Fruit fly (Drosophila melanogaster) whole organism, embryonic: ENCODE data around the gene dyl.
A peak's percentile ranks its signal among the peaks of the same experiment; 100 is the strongest.

Experiments
- CG10209 ChIP-seq: fragments of 200-800 bp; sonication (Bioruptor generic); optimal IDR thresholded peaks from 3 replicates; lab custom pipeline; 2017; ENCODE audit warnings: missing biosample characterization, mild to moderate bottlenecking, missing genetic modification characterization, missing genetic modification reagents
- CG10654 ChIP-seq: fragments of 200-800 bp; sonication (Bioruptor generic); optimal IDR thresholded peaks from 2 replicates; lab custom pipeline; 2016; ENCODE audit warnings: missing biosample characterization, missing genetic modification characterization
- CG10979 ChIP-seq: fragments of 200-800 bp; sonication (Bioruptor generic); optimal IDR thresholded peaks from 2 replicates; lab custom pipeline; 2018; ENCODE audit warnings: missing biosample characterization, mild to moderate bottlenecking, missing genetic modification characterization, moderate library complexity
- CG11695 ChIP-seq: fragments of 200-800 bp; sonication (Bioruptor generic); IDR thresholded peaks from 3 replicates; pipeline ENCODE4 v1.3.6; 2022; ENCODE audit warnings: missing biosample characterization, missing genetic modification characterization
- CG1233 ChIP-seq: fragments of 200-800 bp; sonication (Bioruptor generic); optimal IDR thresholded peaks from 4 replicates; lab custom pipeline; 2018; ENCODE audit warnings: missing biosample characterization, mild to moderate bottlenecking, missing genetic modification characterization
- CG12391 ChIP-seq: fragments of 200-800 bp; sonication (Bioruptor generic); optimal IDR thresholded peaks from 3 replicates; lab custom pipeline; 2018; ENCODE audit warnings: missing biosample characterization, mild to moderate bottlenecking, missing genetic modification characterization, moderate library complexity
- CG12659 ChIP-seq: fragments of 200-800 bp; sonication (Bioruptor generic); optimal IDR thresholded peaks from 3 replicates; lab custom pipeline; 2017; ENCODE audit warnings: mild to moderate bottlenecking, missing biosample characterization, missing genetic modification reagents, missing genetic modification characterization
- CG12769 ChIP-seq: fragments of 200-800 bp; sonication (Bioruptor generic); optimal IDR thresholded peaks from 2 replicates; lab custom pipeline; 2019; ENCODE audit warnings: missing biosample characterization, mild to moderate bottlenecking, missing genetic modification characterization, moderate library complexity
- CG12942 ChIP-seq: fragments of 200-800 bp; sonication (Bioruptor generic); optimal IDR thresholded peaks from 3 replicates; lab custom pipeline; 2016; ENCODE audit warnings: missing biosample characterization, missing genetic modification characterization
- CG13624 ChIP-seq: fragments of 200-800 bp; sonication (Bioruptor generic); optimal IDR thresholded peaks from 2 replicates; lab custom pipeline; 2016; ENCODE audit warnings: missing biosample characterization, missing genetic modification characterization
- CG14860 ChIP-seq: fragments of 200-800 bp; sonication (Bioruptor generic); IDR thresholded peaks from 3 replicates; pipeline ENCODE4 v1.3.6; 2022; ENCODE audit warnings: missing biosample characterization, missing genetic modification characterization; ENCODE audit not compliant: partially characterized antibody
- CG15011 ChIP-seq: fragments of 200-800 bp; sonication (Bioruptor generic); optimal IDR thresholded peaks from 3 replicates; lab custom pipeline; 2018; ENCODE audit warnings: missing biosample characterization, mild to moderate bottlenecking, missing genetic modification characterization
- CG1602 ChIP-seq: fragments of 200-800 bp; sonication (Bioruptor generic); optimal IDR thresholded peaks from 3 replicates; lab custom pipeline; 2016; ENCODE audit warnings: missing biosample characterization, missing genetic modification characterization
- CG17385 ChIP-seq: fragments of 200-800 bp; sonication (Bioruptor generic); optimal IDR thresholded peaks from 3 replicates; lab custom pipeline; 2018; ENCODE audit warnings: missing biosample characterization, mild to moderate bottlenecking, missing genetic modification characterization
- CG17568 ChIP-seq: fragments of 200-800 bp; sonication (Bioruptor generic); optimal IDR thresholded peaks from 2 replicates; lab custom pipeline; 2018; ENCODE audit warnings: missing biosample characterization, mild to moderate bottlenecking, missing genetic modification characterization, moderate library complexity
- CG18476 ChIP-seq: fragments of 200-800 bp; sonication (Bioruptor generic); optimal IDR thresholded peaks from 2 replicates; lab custom pipeline; 2016; ENCODE audit warnings: missing biosample characterization, mild to moderate bottlenecking, missing genetic modification characterization
- CG2116 ChIP-seq: fragments of 200-800 bp; sonication (Bioruptor generic); optimal IDR thresholded peaks from 3 replicates; lab custom pipeline; 2018; ENCODE audit warnings: missing biosample characterization, mild to moderate bottlenecking, missing genetic modification characterization
- CG31388 ChIP-seq: fragments of 200-800 bp; sonication (Bioruptor generic); optimal IDR thresholded peaks from 2 replicates; lab custom pipeline; 2016; ENCODE audit warnings: missing biosample characterization, missing genetic modification characterization
- CG33557 ChIP-seq: fragments of 200-800 bp; sonication (Bioruptor generic); optimal IDR thresholded peaks from 2 replicates; lab custom pipeline; 2019; ENCODE audit warnings: missing biosample characterization, mild to moderate bottlenecking, missing genetic modification characterization, moderate library complexity
- CG4730 ChIP-seq: fragments of 200-800 bp; sonication (Bioruptor generic); IDR thresholded peaks from 2 replicates; pipeline ENCODE4 v1.3.6; 2022; ENCODE audit warnings: missing biosample characterization, missing genetic modification characterization
- CG4820 ChIP-seq: fragments of 200-800 bp; sonication (Bioruptor generic); optimal IDR thresholded peaks from 3 replicates; lab custom pipeline; 2016; ENCODE audit warnings: missing biosample characterization, missing genetic modification characterization
- CG6654 ChIP-seq: fragments of 200-800 bp; sonication (Bioruptor generic); optimal IDR thresholded peaks from 2 replicates; lab custom pipeline; 2017; ENCODE audit warnings: missing biosample characterization, mild to moderate bottlenecking, missing genetic modification characterization
- CG7786 ChIP-seq: fragments of 200-800 bp; sonication (Bioruptor generic); optimal IDR thresholded peaks from 2 replicates; lab custom pipeline; 2016; ENCODE audit warnings: missing biosample characterization, missing genetic modification characterization
- CG8944 ChIP-seq: fragments of 200-800 bp; sonication (Bioruptor generic); optimal IDR thresholded peaks from 3 replicates; lab custom pipeline; 2016; ENCODE audit warnings: missing biosample characterization, missing genetic modification characterization
- CG9609 ChIP-seq: fragments of 200-800 bp; sonication (Bioruptor generic); optimal IDR thresholded peaks from 3 replicates; lab custom pipeline; 2016; ENCODE audit warnings: missing biosample characterization, missing genetic modification characterization
- Dll ChIP-seq: fragments of 200-800 bp; sonication (Bioruptor generic); IDR thresholded peaks from 4 replicates; pipeline ENCODE4 v1.3.6; 2022; ENCODE audit warnings: missing biosample characterization, missing genetic modification characterization; ENCODE audit not compliant: partially characterized antibody
- Doc2 ChIP-seq: fragments of 200-800 bp; sonication (Bioruptor generic); IDR thresholded peaks from 2 replicates; pipeline ENCODE4 v1.3.6; 2022; ENCODE audit warnings: missing biosample characterization, missing genetic modification characterization
- Doc3 ChIP-seq: fragments of 200-800 bp; sonication (Bioruptor generic); IDR thresholded peaks from 3 replicates; pipeline ENCODE4 v1.3.6; 2022; ENCODE audit warnings: missing biosample characterization, missing genetic modification characterization; ENCODE audit not compliant: partially characterized antibody
- Dref ChIP-seq: fragments of 200-800 bp; sonication (Bioruptor generic); IDR thresholded peaks from 2 replicates; pipeline ENCODE4 v1.3.6; 2022; ENCODE audit warnings: missing biosample characterization, missing genetic modification characterization
- Fer3 ChIP-seq: fragments of 200-800 bp; sonication (Bioruptor generic); optimal IDR thresholded peaks from 2 replicates; lab custom pipeline; 2018; ENCODE audit warnings: missing biosample characterization, mild to moderate bottlenecking, missing genetic modification characterization, moderate library complexity
- Hsf ChIP-seq: fragments of 200-800 bp; sonication (Bioruptor generic); optimal IDR thresholded peaks from 3 replicates; lab custom pipeline; 2016; ENCODE audit warnings: missing biosample characterization, missing genetic modification characterization
- Mad ChIP-seq: fragments of 200-800 bp; sonication (Bioruptor generic); optimal IDR thresholded peaks from 2 replicates; lab custom pipeline; 2016; ENCODE audit warnings: missing biosample characterization, missing genetic modification characterization
- NC2β ChIP-seq: fragments of 200-800 bp; sonication (Bioruptor generic); optimal IDR thresholded peaks from 2 replicates; lab custom pipeline; 2016; ENCODE audit warnings: missing biosample characterization, missing genetic modification characterization
- NfI ChIP-seq: fragments of 200-800 bp; sonication (Bioruptor generic); optimal IDR thresholded peaks from 3 replicates; lab custom pipeline; 2018; ENCODE audit warnings: missing biosample characterization, mild to moderate bottlenecking, missing genetic modification characterization, moderate library complexity
- Oaz ChIP-seq: fragments of 200-800 bp; sonication (Bioruptor generic); IDR thresholded peaks from 2 replicates; pipeline ENCODE4 v1.3.6; 2022; ENCODE audit warnings: missing biosample characterization, missing genetic modification characterization
- Stat92E ChIP-seq, 3 experiments: fragments of >200 bp in 2 of 3; fragments of 200-800 bp in 1 of 3; sonication (Bioruptor generic) in 1 of 3; optimal IDR thresholded peaks; 2 replicates each; lab custom pipeline; 2017 to 2019; ENCODE audit warnings: missing biosample characterization in 3 of 3, missing genetic modification characterization in 3 of 3, mild to moderate bottlenecking in 1 of 3, moderate library complexity in 1 of 3
- Taf1 ChIP-seq: fragments of 200-800 bp; sonication (Bioruptor generic); IDR thresholded peaks from 2 replicates; pipeline ENCODE4 v1.3.6; 2022; ENCODE audit warnings: missing biosample characterization, missing genetic modification characterization
- bsh ChIP-seq, 2 experiments: fragments of 200-800 bp; sonication (Bioruptor generic); optimal IDR thresholded peaks; 2 replicates each; lab custom pipeline; 2017 to 2018; ENCODE audit warnings: mild to moderate bottlenecking in 2 of 2, missing biosample characterization in 2 of 2, missing genetic modification characterization in 2 of 2, moderate library complexity in 1 of 2
- caup ChIP-seq: fragments of 200-800 bp; sonication (Bioruptor generic); optimal IDR thresholded peaks from 3 replicates; lab custom pipeline; 2017; ENCODE audit warnings: missing biosample characterization, mild to moderate bottlenecking, missing genetic modification characterization, moderate library complexity; ENCODE audit not compliant: severe bottlenecking
- croc ChIP-seq: fragments of 200-800 bp; sonication (Bioruptor generic); conservative IDR thresholded peaks from 3 replicates; pipeline ENCODE4 v1.3.6; 2022; ENCODE audit warnings: missing biosample characterization, missing genetic modification characterization
- da ChIP-seq: fragments of 200-800 bp; sonication (Bioruptor generic); optimal IDR thresholded peaks from 2 replicates; lab custom pipeline; 2016; ENCODE audit warnings: missing biosample characterization, missing genetic modification characterization
- fd96Cb ChIP-seq: fragments of 200-800 bp; sonication (Bioruptor generic); optimal IDR thresholded peaks from 2 replicates; lab custom pipeline; 2018; ENCODE audit warnings: missing biosample characterization, mild to moderate bottlenecking, missing genetic modification characterization, moderate library complexity
- gcm2 ChIP-seq: fragments of 200-800 bp; sonication (Bioruptor generic); optimal IDR thresholded peaks from 2 replicates; lab custom pipeline; 2016; ENCODE audit warnings: missing biosample characterization, missing genetic modification characterization
- gsb ChIP-seq: fragments of 200-800 bp; sonication (Bioruptor generic); IDR thresholded peaks from 2 replicates; pipeline ENCODE4 v1.3.6; 2022; ENCODE audit warnings: missing biosample characterization, missing genetic modification characterization
- ind ChIP-seq: fragments of 200-800 bp; sonication (Bioruptor generic); optimal IDR thresholded peaks from 3 replicates; lab custom pipeline; 2016; ENCODE audit warnings: missing biosample characterization, missing genetic modification characterization
- otp ChIP-seq: fragments of 200-800 bp; sonication (Bioruptor generic); IDR thresholded peaks from 3 replicates; pipeline ENCODE4, ENCODE4 v1.3.6; 2022; ENCODE audit warnings: missing biosample characterization, missing genetic modification characterization
- pfk ChIP-seq: fragments of 200-800 bp; sonication (Bioruptor generic); optimal IDR thresholded peaks from 2 replicates; lab custom pipeline; 2018; ENCODE audit warnings: missing biosample characterization, mild to moderate bottlenecking, missing genetic modification characterization, moderate library complexity
- ranshi ChIP-seq: fragments of 200-800 bp; sonication (Bioruptor generic); IDR thresholded peaks from 2 replicates; pipeline ENCODE4 v1.3.6; 2022; ENCODE audit warnings: missing biosample characterization, missing genetic modification characterization
- scrt ChIP-seq: fragments of 200-800 bp; sonication (Bioruptor generic); optimal IDR thresholded peaks from 2 replicates; lab custom pipeline; 2018; ENCODE audit warnings: missing biosample characterization, mild to moderate bottlenecking, missing genetic modification characterization, moderate library complexity
- sd ChIP-seq: fragments of 200-800 bp; sonication (Bioruptor generic); optimal IDR thresholded peaks from 3 replicates; lab custom pipeline; 2018; ENCODE audit warnings: missing biosample characterization, mild to moderate bottlenecking, missing genetic modification characterization, moderate library complexity

dyl gene

DNA sequence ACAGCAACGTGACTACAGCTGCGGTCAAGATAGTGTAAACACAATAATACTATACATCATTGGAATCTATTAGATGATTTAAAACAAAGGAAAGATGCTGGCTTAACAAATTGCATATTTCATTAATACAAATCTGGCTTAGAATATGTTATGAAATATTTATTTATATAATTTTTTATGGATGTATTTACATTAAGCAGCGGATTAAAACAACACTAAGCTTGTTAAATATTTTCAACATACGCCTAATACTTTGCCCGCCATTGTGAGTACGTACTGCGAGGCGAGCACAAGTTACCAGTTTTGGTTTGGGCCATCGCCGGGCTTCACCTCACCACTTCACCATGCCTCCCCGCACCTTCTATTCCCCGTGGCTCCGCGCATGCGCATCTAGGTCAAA, 37.6 kb downstream of the dyl start (continued):
- TF ChIP-seq CG12942 (GFP tag; lab: Kevin White, UChicago): peak; percentile 16
- TF ChIP-seq CG6654: no peak
- TF ChIP-seq CG4820 (GFP tag; lab: Kevin White, UChicago): peak; percentile 11
- TF ChIP-seq CG18476: peak; percentile 35
- TF ChIP-seq Dll (GFP tag; lab: Robert Waterston, UW): no peak
- TF ChIP-seq Hsf (GFP tag; lab: Kevin White, UChicago): no peak
- no peak for TF ChIP-seq pfk (GFP tag; lab: Kevin White, UChicago)
- peak; percentile 60 for TF ChIP-seq croc (GFP tag; lab: Robert Waterston, UW)
- peak; percentile 28 for TF ChIP-seq CG12769 (tag; lab: Kevin White, UChicago)
- TF ChIP-seq CG11695 (GFP tag; lab: Robert Waterston, UW): peak; percentile 78
- TF ChIP-seq scrt: peak; percentile 58
- no peak for TF ChIP-seq CG7786 (GFP tag; lab: Kevin White, UChicago)
- peak; percentile 69 for TF ChIP-seq CG33557 (GFP tag; lab: Kevin White, UChicago)
- no peak for TF ChIP-seq CG14860
- TF ChIP-seq gsb: peak; percentile 41; the same call in 1 of the 2 replicates
- TF ChIP-seq CG9609 (GFP tag; lab: Kevin White, UChicago): no peak
- TF ChIP-seq CG15011 (GFP tag; lab: Kevin White, UChicago): peak; percentile 42
- peak; percentile 50 for TF ChIP-seq CG10654 (GFP tag; lab: Kevin White, UChicago)
- peak; percentile 76 for TF ChIP-seq CG1233 (GFP tag; lab: Kevin White, UChicago)
- no peak for TF ChIP-seq Dref
- no peak for TF ChIP-seq otp (GFP tag; lab: Robert Waterston, UW)
- TF ChIP-seq Stat92E (GFP tag; optimal IDR thresholded peaks at IDR 0.05; lab: Kevin White, UChicago): peak in 1 of 3 experiments; percentile 28
- peak; percentile 65 for TF ChIP-seq CG12659 (GFP tag; lab: Kevin White, UChicago)
- TF ChIP-seq gcm2: no peak
- TF ChIP-seq caup (GFP tag; lab: Kevin White, UChicago): peak; percentile 53
- no peak for TF ChIP-seq CG13624 (GFP tag; lab: Kevin White, UChicago)
- TF ChIP-seq Taf1 (GFP tag; lab: Robert Waterston, UW): peak; percentile 18; the same call in 1 of the 2 replicates
- peak; percentile 33 for TF ChIP-seq sd (tag; lab: Kevin White, UChicago)
- TF ChIP-seq CG2116 (GFP tag; lab: Kevin White, UChicago): peak; percentile 17
- TF ChIP-seq CG17568 (GFP tag; lab: Kevin White, UChicago): peak; percentile 48
- peak; percentile 70 for TF ChIP-seq Fer3 (tag; lab: Kevin White, UChicago)
- no peak for TF ChIP-seq Doc2 (GFP tag; lab: Robert Waterston, UW)
- peak; percentile 52 to 86 for TF ChIP-seq bsh (GFP tag; optimal IDR thresholded peaks at IDR 0.05; lab: Kevin White, UChicago)
- TF ChIP-seq CG12391 (tag; lab: Kevin White, UChicago): peak; percentile 82
- no peak for TF ChIP-seq Doc3 (GFP tag; lab: Robert Waterston, UW)
- peak; percentile 65 for TF ChIP-seq NfI
- peak; percentile 30; the same call in 1 of the 2 replicates for TF ChIP-seq CG4730
- peak; percentile 75 for TF ChIP-seq CG17385
- no peak for TF ChIP-seq NC2β (GFP tag; lab: Kevin White, UChicago)
- peak; percentile 49 for TF ChIP-seq CG1602 (GFP tag; lab: Kevin White, UChicago)
- TF ChIP-seq da (GFP tag; lab: Kevin White, UChicago): no peak
- TF ChIP-seq Mad (GFP tag; lab: Kevin White, UChicago): no peak
- peak; percentile 72 for TF ChIP-seq fd96Cb (tag; lab: Kevin White, UChicago)
- TF ChIP-seq CG8944 (GFP tag; lab: Kevin White, UChicago): no peak
- TF ChIP-seq CG10979 (tag; lab: Kevin White, UChicago): peak; percentile 82
- peak; percentile 60 for TF ChIP-seq ind (GFP tag; lab: Kevin White, UChicago)
- peak; percentile 66 for TF ChIP-seq CG10209
- no peak for TF ChIP-seq CG31388 (GFP tag; lab: Kevin White, UChicago)
- peak; percentile 51; the same call in 1 of the 2 replicates for TF ChIP-seq ranshi (GFP tag; lab: Robert Waterston, UW)
- peak; percentile 31; the same call in 1 of the 2 replicates for TF ChIP-seq Oaz (GFP tag; lab: Robert Waterston, UW)
